Worm (Caenorhabditis elegans) whole organism, L1 larva: ENCODE measurements around the gene F18E9.8.

ENCODE experiments used
- C16A3.4 ChIP-seq: fragments of 150-350 bp; optimal IDR thresholded peaks from 2 replicates; lab custom pipeline; 2014; ENCODE audit warnings: missing biosample characterization, missing genetic modification characterization
- C34B4.2 ChIP-seq: sonication (generic microtip); optimal IDR thresholded peaks from 2 replicates; lab custom pipeline; 2017; ENCODE audit warnings: mild to moderate bottlenecking, missing genetic modification characterization, missing compliant biosample characterization
- F16B12.6 ChIP-seq: fragments of 150-350 bp; optimal IDR thresholded peaks from 2 replicates; lab custom pipeline; 2014; ENCODE audit warnings: missing biosample characterization, missing genetic modification characterization
- Y116A8C.19 ChIP-seq: sonication (generic microtip); optimal IDR thresholded peaks from 2 replicates; lab custom pipeline; 2016; ENCODE audit warnings: missing compliant biosample characterization, missing genetic modification characterization, borderline replicate concordance
- aha-1 ChIP-seq: fragments of 150-350 bp; optimal IDR thresholded peaks from 2 replicates; lab custom pipeline; 2014; ENCODE audit warnings: missing biosample characterization, missing genetic modification characterization
- alr-1 ChIP-seq: fragments of 200-800 bp; sonication (Bioruptor generic); optimal IDR thresholded peaks from 2 replicates; lab custom pipeline; 2018; ENCODE audit warnings: borderline replicate concordance, mild to moderate bottlenecking, missing genetic modification characterization, missing compliant biosample characterization
- aly-2 ChIP-seq: fragments of 150-350 bp; optimal IDR thresholded peaks from 2 replicates; lab custom pipeline; 2014; ENCODE audit warnings: missing biosample characterization, missing genetic modification characterization
- ceh-63 ChIP-seq: fragments of 200-800 bp; sonication (Bioruptor generic); optimal IDR thresholded peaks from 2 replicates; lab custom pipeline; 2018; ENCODE audit warnings: mild to moderate bottlenecking, missing genetic modification characterization, missing compliant biosample characterization
- ceh-8 ChIP-seq: fragments of 200-800 bp; sonication (Bioruptor generic); optimal IDR thresholded peaks from 2 replicates; lab custom pipeline; 2018; ENCODE audit warnings: mild to moderate bottlenecking, missing genetic modification characterization, moderate library complexity, missing compliant biosample characterization
- ceh-88 ChIP-seq: fragments of 200-800 bp; sonication (Bioruptor generic); IDR thresholded peaks from 2 replicates; pipeline ENCODE4 v1.3.6; 2022; ENCODE audit warnings: missing genetic modification characterization, missing compliant biosample characterization
- ceh-90 ChIP-seq: sonication (generic microtip); optimal IDR thresholded peaks from 2 replicates; lab custom pipeline; 2016; ENCODE audit warnings: missing genetic modification characterization, missing compliant biosample characterization
- ces-1 ChIP-seq: fragments of 150-350 bp; optimal IDR thresholded peaks from 2 replicates; lab custom pipeline; 2014; ENCODE audit warnings: missing biosample characterization, missing genetic modification reagents, missing genetic modification characterization
- efl-3 ChIP-seq: fragments of 200-800 bp; sonication (Bioruptor generic); optimal IDR thresholded peaks from 2 replicates; lab custom pipeline; 2018; ENCODE audit warnings: mild to moderate bottlenecking, missing genetic modification characterization, missing compliant biosample characterization
- egl-13 ChIP-seq: sonication (generic microtip); optimal IDR thresholded peaks from 2 replicates; lab custom pipeline; 2016; ENCODE audit warnings: missing genotype, missing genetic modification reagents, missing genetic modification characterization, missing compliant biosample characterization
- egl-27 ChIP-seq, 2 experiments: fragments of 150-350 bp in 1 of 2; sonication (generic microtip); optimal IDR thresholded peaks; 3 replicates each; lab custom pipeline; 2017 to 2018; ENCODE audit warnings: missing biosample characterization in 2 of 2, missing genetic modification characterization in 2 of 2, missing genetic modification reagents in 2 of 2
- elt-2 ChIP-seq: sonication (generic microtip); optimal IDR thresholded peaks from 2 replicates; lab custom pipeline; 2016; ENCODE audit warnings: missing genetic modification characterization, mild to moderate bottlenecking, inconsistent platforms, missing compliant biosample characterization, missing genetic modification reagents
- fkh-10 ChIP-seq: sonication (generic microtip); optimal IDR thresholded peaks from 2 replicates; lab custom pipeline; 2017; ENCODE audit warnings: missing biosample characterization, missing genetic modification reagents, missing genetic modification characterization
- fkh-4 ChIP-seq: sonication (generic microtip); optimal IDR thresholded peaks from 2 replicates; lab custom pipeline; 2016; ENCODE audit warnings: missing compliant biosample characterization, missing genetic modification characterization, borderline replicate concordance
- fkh-8 ChIP-seq: sonication (generic microtip); optimal IDR thresholded peaks from 2 replicates; lab custom pipeline; 2016; ENCODE audit warnings: mild to moderate bottlenecking, missing genetic modification characterization, missing compliant biosample characterization
- hlh-17 ChIP-seq: fragments of 200-800 bp; sonication (Bioruptor generic); optimal IDR thresholded peaks from 2 replicates; lab custom pipeline; 2018; ENCODE audit warnings: missing genetic modification characterization, mild to moderate bottlenecking, missing compliant biosample characterization, moderate library complexity, borderline replicate concordance
- isw-1 ChIP-seq: fragments of 200-800 bp; sonication (Bioruptor generic); IDR thresholded peaks from 2 replicates; pipeline ENCODE4 v1.3.6; 2022; ENCODE audit warnings: missing genetic modification characterization, missing compliant biosample characterization
- lin-13 ChIP-seq: fragments of 150-350 bp; optimal IDR thresholded peaks from 2 replicates; lab custom pipeline; 2014; ENCODE audit warnings: missing biosample characterization, missing genetic modification reagents, missing genetic modification characterization
- lin-15B ChIP-seq: fragments of 150-350 bp; sonication (generic microtip); optimal IDR thresholded peaks from 3 replicates; lab custom pipeline; 2014; ENCODE audit warnings: missing biosample characterization, missing genetic modification characterization
- lin-39 ChIP-seq: fragments of 150-350 bp; optimal IDR thresholded peaks from 2 replicates; lab custom pipeline; 2014; ENCODE audit warnings: missing biosample characterization, missing genetic modification reagents, missing genetic modification characterization
- lir-3 ChIP-seq: sonication (generic microtip); optimal IDR thresholded peaks from 2 replicates; lab custom pipeline; 2016; ENCODE audit warnings: mild to moderate bottlenecking, missing genetic modification characterization, moderate library complexity, missing compliant biosample characterization; ENCODE audit not compliant: poor library complexity
- mab-9 ChIP-seq: fragments of 200-800 bp; sonication (Bioruptor generic); IDR thresholded peaks from 2 replicates; pipeline ENCODE4 v1.3.6; 2022; ENCODE audit warnings: missing genetic modification reagents, missing genetic modification characterization, missing compliant biosample characterization
- mdl-1 ChIP-seq, 2 experiments: fragments of 150-350 bp; optimal IDR thresholded peaks; 2 replicates each; lab custom pipeline; 2014 to 2017; ENCODE audit warnings: missing biosample characterization in 2 of 2, missing genetic modification characterization in 2 of 2, inconsistent platforms in 1 of 2
- mef-2 ChIP-seq: fragments of 150-350 bp; optimal IDR thresholded peaks from 2 replicates; lab custom pipeline; 2014; ENCODE audit warnings: missing biosample characterization, missing genetic modification characterization
- mep-1 ChIP-seq: fragments of 150-350 bp; optimal IDR thresholded peaks from 2 replicates; lab custom pipeline; 2014; ENCODE audit warnings: missing biosample characterization, missing genetic modification characterization
- nhr-11 ChIP-seq: fragments of 150-350 bp; optimal IDR thresholded peaks from 2 replicates; lab custom pipeline; 2014; ENCODE audit warnings: missing biosample characterization, missing genetic modification characterization
- nhr-12 ChIP-seq: sonication (generic microtip); optimal IDR thresholded peaks from 2 replicates; lab custom pipeline; 2017; ENCODE audit warnings: missing biosample characterization, missing genetic modification characterization
- nhr-28 ChIP-seq: fragments of 150-350 bp; optimal IDR thresholded peaks from 2 replicates; lab custom pipeline; 2014; ENCODE audit warnings: missing biosample characterization, missing genetic modification characterization
- nhr-47 ChIP-seq: sonication (generic microtip); optimal IDR thresholded peaks from 2 replicates; lab custom pipeline; 2016; ENCODE audit warnings: mild to moderate bottlenecking, missing genetic modification characterization, moderate library complexity, missing compliant biosample characterization
- nhr-71 ChIP-seq: sonication (generic microtip); optimal IDR thresholded peaks from 2 replicates; lab custom pipeline; 2016; ENCODE audit warnings: mild to moderate bottlenecking, missing genetic modification characterization, moderate library complexity, missing compliant biosample characterization
- nhr-84 ChIP-seq: sonication (generic microtip); optimal IDR thresholded peaks from 2 replicates; lab custom pipeline; 2017; ENCODE audit warnings: missing biosample characterization, missing genetic modification characterization
- nhr-85 ChIP-seq: sonication (generic microtip); peaks from one replicate; lab custom pipeline; 2016; ENCODE audit warnings: missing genetic modification characterization, inconsistent platforms, missing compliant biosample characterization
- nhr-90 ChIP-seq: sonication (generic microtip); optimal IDR thresholded peaks from 2 replicates; lab custom pipeline; 2016; ENCODE audit warnings: mild to moderate bottlenecking, missing genetic modification characterization, missing compliant biosample characterization; ENCODE audit not compliant: poor library complexity
- pag-3 ChIP-seq: sonication (generic microtip); optimal IDR thresholded peaks from 2 replicates; lab custom pipeline; 2017; ENCODE audit warnings: missing genetic modification characterization, mild to moderate bottlenecking, missing compliant biosample characterization, antibody characterized with exemption, borderline replicate concordance; ENCODE audit not compliant: insufficient read depth
- pax-3 ChIP-seq: fragments of 200-800 bp; sonication (Bioruptor generic); optimal IDR thresholded peaks from 2 replicates; lab custom pipeline; 2018; ENCODE audit warnings: mild to moderate bottlenecking, missing genetic modification characterization, moderate library complexity, missing compliant biosample characterization
- pqm-1 ChIP-seq: sonication (generic microtip); optimal IDR thresholded peaks from 3 replicates; lab custom pipeline; 2017; ENCODE audit warnings: missing biosample characterization, missing genetic modification characterization
- snpc-4 ChIP-seq: fragments of 150-350 bp; optimal IDR thresholded peaks from 2 replicates; lab custom pipeline; 2014; ENCODE audit warnings: missing biosample characterization, missing genetic modification characterization
- snu-23 ChIP-seq: sonication (generic microtip); optimal IDR thresholded peaks from 2 replicates; lab custom pipeline; 2016; ENCODE audit warnings: missing genetic modification characterization, missing compliant biosample characterization
- tlp-1 ChIP-seq: fragments of 150-350 bp; optimal IDR thresholded peaks from 2 replicates; lab custom pipeline; 2014; ENCODE audit warnings: missing biosample characterization, missing genetic modification characterization
- unc-130 ChIP-seq: fragments of 150-350 bp; optimal IDR thresholded peaks from 2 replicates; lab custom pipeline; 2017; ENCODE audit warnings: missing biosample characterization, missing genetic modification characterization, inconsistent platforms
- unc-30 ChIP-seq: sonication (generic microtip); optimal IDR thresholded peaks from 2 replicates; lab custom pipeline; 2017; ENCODE audit warnings: missing biosample characterization, missing genetic modification characterization
- unc-62 ChIP-seq: fragments of 150-350 bp; optimal IDR thresholded peaks from 2 replicates; lab custom pipeline; 2014; ENCODE audit warnings: missing biosample characterization, missing genetic modification reagents, missing genetic modification characterization
- unc-86 ChIP-seq: sonication (generic microtip); optimal IDR thresholded peaks from 2 replicates; lab custom pipeline; 2016; ENCODE audit warnings: missing genetic modification characterization, missing compliant biosample characterization
- vab-15 ChIP-seq: sonication (generic microtip); optimal IDR thresholded peaks from 2 replicates; lab custom pipeline; 2017; ENCODE audit warnings: missing genotype, mild to moderate bottlenecking, missing genetic modification characterization, missing compliant biosample characterization
- zag-1 ChIP-seq: fragments of 150-350 bp; optimal IDR thresholded peaks from 2 replicates; lab custom pipeline; 2014; ENCODE audit warnings: missing biosample characterization, missing genetic modification characterization
- zip-4 ChIP-seq: fragments of 200-800 bp; sonication (Bioruptor generic); optimal IDR thresholded peaks from 2 replicates; lab custom pipeline; 2018; ENCODE audit warnings: mild to moderate bottlenecking, missing genetic modification characterization, moderate library complexity, missing compliant biosample characterization

The F18E9.8 gene

DNA sequence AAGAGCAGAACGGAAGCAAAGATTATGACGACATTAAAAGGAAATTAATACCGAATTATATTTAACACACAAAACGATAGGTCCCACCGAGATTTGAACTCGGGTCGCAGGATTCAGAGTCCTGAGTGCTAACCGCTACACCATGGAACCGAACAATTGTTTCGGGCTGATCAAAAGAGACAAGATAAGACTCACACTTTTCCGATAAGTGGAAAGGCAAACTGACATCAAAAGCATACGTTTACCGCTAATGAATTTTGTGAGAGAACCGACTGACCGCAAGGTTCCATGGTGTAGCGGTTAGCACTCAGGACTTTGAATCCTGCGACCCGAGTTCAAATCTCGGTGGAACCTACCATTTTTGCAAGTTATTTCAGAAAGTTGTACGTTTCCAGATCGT, 27.4 kb upstream of the F18E9.8 start (continued):
- TF ChIP-seq zip-4 (GFP tag; lab: Kevin White, UChicago): no peak
- TF ChIP-seq fkh-10 (GFP tag; lab: Kevin White, UChicago): no peak
- no peak for TF ChIP-seq ceh-8 (GFP tag; lab: Kevin White, UChicago)
- TF ChIP-seq egl-27 (tag; optimal IDR thresholded peaks at IDR 0.05; lab: Kevin White, UChicago): no peak
- peak; percentile 46 for TF ChIP-seq nhr-85
- no peak for TF ChIP-seq isw-1 (GFP tag; lab: Robert Waterston, UW)
- peak; percentile 14 for TF ChIP-seq lir-3
- TF ChIP-seq mef-2: no peak
- no peak for TF ChIP-seq unc-86 (tag; lab: Kevin White, UChicago)
- TF ChIP-seq Y116A8C.19 (tag; lab: Kevin White, UChicago): no peak
- TF ChIP-seq nhr-11: no peak
- no peak for TF ChIP-seq vab-15
- no peak for TF ChIP-seq pqm-1 (tag; lab: Kevin White, UChicago)
- no peak for TF ChIP-seq F16B12.6
- TF ChIP-seq ces-1 (GFP tag; lab: Kevin White, UChicago): no peak
- no peak for TF ChIP-seq pax-3 (tag; lab: Kevin White, UChicago)
- TF ChIP-seq elt-2 (tag; lab: Kevin White, UChicago): peak; percentile 33
- no peak for TF ChIP-seq aha-1
- TF ChIP-seq efl-3 (GFP tag; lab: Kevin White, UChicago): no peak
- no peak for TF ChIP-seq lin-13 (GFP tag; lab: Kevin White, UChicago)
- no peak for TF ChIP-seq ceh-63
- peak; percentile 48 for TF ChIP-seq nhr-71 (tag; lab: Kevin White, UChicago)
- no peak for TF ChIP-seq snpc-4 (tag; lab: Kevin White, UChicago)
- no peak for TF ChIP-seq unc-62 (GFP tag; lab: Kevin White, UChicago)
- TF ChIP-seq aly-2 (tag; lab: Kevin White, UChicago): no peak
- TF ChIP-seq mab-9 (GFP tag; lab: Robert Waterston, UW): no peak
- no peak for TF ChIP-seq egl-13 (tag; lab: Kevin White, UChicago)
- TF ChIP-seq fkh-4 (tag; lab: Kevin White, UChicago): no peak
- no peak for TF ChIP-seq zag-1 (tag; lab: Kevin White, UChicago)
- no peak for TF ChIP-seq lin-15B (tag; lab: Kevin White, UChicago)
- TF ChIP-seq alr-1 (tag; lab: Kevin White, UChicago): no peak
- peak; percentile 4 for TF ChIP-seq mep-1 (tag; lab: Kevin White, UChicago)
- peak; percentile 72 for TF ChIP-seq nhr-90 (tag; lab: Kevin White, UChicago)
- no peak for TF ChIP-seq hlh-17 (GFP tag; lab: Kevin White, UChicago)
- TF ChIP-seq nhr-28: no peak
- no peak for TF ChIP-seq ceh-88
- peak; percentile 54 for TF ChIP-seq nhr-47 (tag; lab: Kevin White, UChicago)
- peak; percentile 50 for TF ChIP-seq snu-23
- peak; percentile 9 for TF ChIP-seq C16A3.4 (tag; lab: Kevin White, UChicago)

DNA sequence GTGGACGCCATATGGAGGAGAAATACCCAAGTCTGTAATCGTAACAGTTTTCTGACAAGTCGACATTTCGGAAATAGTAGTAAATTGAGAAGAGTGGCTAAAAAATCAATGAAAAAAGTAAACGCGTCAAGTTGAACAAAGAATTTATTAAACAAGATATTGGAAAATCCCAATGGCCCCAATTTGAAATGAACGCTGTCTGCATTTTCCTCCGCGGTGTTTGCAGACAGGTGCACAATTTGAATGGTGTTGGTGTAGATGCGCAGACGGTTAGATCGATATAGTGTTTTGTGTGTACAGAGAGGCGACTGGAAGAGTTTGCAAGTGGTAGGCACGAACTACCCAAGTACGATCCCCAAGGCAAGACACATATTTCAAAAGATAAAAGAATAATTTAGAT, 23.7 kb upstream of the F18E9.8 start, which contains the start of the genes H35N09.2 and H35N09.1:
TSS of gene H35N09.2 (minus strand) at position 54 of the 400 bp plus-strand sequence.
TSS of gene H35N09.1 (plus strand) at position 335 of the 400 bp plus-strand sequence.
- TF ChIP-seq nhr-90 (tag; lab: Kevin White, UChicago) (peak; percentile 32), snpc-4 (tag; lab: Kevin White, UChicago) (no peak), mef-2 (no peak), vab-15 (no peak), ceh-8 (GFP tag; lab: Kevin White, UChicago) (no peak), fkh-8 (tag; lab: Kevin White, UChicago) (peak; percentile 23), C34B4.2 (tag; lab: Kevin White, UChicago) (no peak), nhr-84 (tag; lab: Kevin White, UChicago) (no peak), pag-3 (tag; lab: Kevin White, UChicago) (no peak), efl-3 (GFP tag; lab: Kevin White, UChicago) (no peak), unc-30 (tag; lab: Kevin White, UChicago) (no peak), zag-1 (tag; lab: Kevin White, UChicago) (no peak), tlp-1 (tag; lab: Kevin White, UChicago) (no peak), F16B12.6 (peak; percentile 88), hlh-17 (GFP tag; lab: Kevin White, UChicago) (no peak), lir-3 (no peak), lin-39 (tag; lab: Kevin White, UChicago) (no peak), ceh-88 (no peak), mep-1 (tag; lab: Kevin White, UChicago) (peak; percentile 69), ceh-90 (no peak), lin-13 (GFP tag; lab: Kevin White, UChicago) (peak; percentile 36), mab-9 (GFP tag; lab: Robert Waterston, UW) (no peak), unc-130 (tag; lab: Kevin White, UChicago) (peak; percentile 12), nhr-12 (tag; lab: Kevin White, UChicago) (no peak), mdl-1 (tag; optimal IDR thresholded peaks at IDR 0.05; lab: Kevin White, UChicago) (peak in 1 of 2 experiments; percentile 38)
